Worm (Caenorhabditis elegans): ENCODE results near the gene nep-5.

Gene nep-5

DNA sequence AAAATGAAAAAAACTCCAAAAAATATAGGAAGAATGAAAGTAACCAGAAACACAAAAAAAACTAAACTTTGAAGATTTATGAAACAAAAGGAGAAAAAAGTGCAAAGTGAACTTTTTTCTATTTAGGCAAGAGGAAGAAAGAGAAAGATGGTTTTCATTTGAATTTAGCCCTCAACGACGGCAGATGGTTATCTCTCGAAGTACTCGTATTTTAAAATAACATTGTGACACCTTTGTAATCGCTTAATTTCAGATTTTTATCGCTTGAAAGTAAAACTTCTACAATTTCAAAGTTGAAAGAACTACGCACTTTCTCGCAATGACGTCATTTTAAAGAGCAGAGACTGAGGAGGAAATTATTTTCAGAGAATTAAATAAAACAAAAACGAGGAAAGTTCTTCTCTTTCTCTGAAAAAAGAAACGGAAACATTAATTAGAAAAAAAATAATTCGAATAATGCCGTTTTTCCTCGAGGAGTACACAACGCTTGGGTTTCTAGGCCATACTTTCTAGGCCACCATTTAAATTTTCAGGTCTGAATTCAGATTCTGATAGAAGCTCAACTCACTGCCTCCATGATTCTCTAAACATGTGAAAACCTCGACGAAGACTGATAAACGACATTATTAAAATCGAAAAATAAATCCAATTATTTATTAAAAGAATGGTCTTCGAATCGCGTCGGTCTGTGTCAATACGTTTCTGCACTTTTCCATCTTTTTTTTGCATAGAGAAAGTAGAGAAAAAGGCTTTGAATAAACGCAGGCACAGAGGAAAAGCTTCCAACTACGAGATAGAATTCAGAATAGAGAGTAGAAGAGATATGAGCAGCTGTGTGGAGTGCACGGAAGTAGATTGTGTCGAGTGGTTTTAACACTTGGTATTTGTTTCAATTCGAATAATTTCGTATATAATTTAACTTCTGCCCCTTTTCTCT is 23.7 kb downstream of the nep-5 start (continued):
- TF ChIP-seq ama-1 (optimal IDR thresholded peaks at IDR 0.05), result no peak
- peak; percentile 15 for TF ChIP-seq elt-2 (tag; optimal IDR thresholded peaks at IDR 0.05)
- TF ChIP-seq hlh-17 (GFP tag; optimal IDR thresholded peaks at IDR 0.05; ENCODE audit: borderline replicate concordance), result no peak
- peak; percentile 17 for TF ChIP-seq swsn-7 (tag; optimal IDR thresholded peaks at IDR 0.05)
- no peak for TF ChIP-seq fos-1 (tag; optimal IDR thresholded peaks at IDR 0.05)
- TF ChIP-seq jun-1 (tag; optimal IDR thresholded peaks at IDR 0.05), result no peak
- TF ChIP-seq mep-1 (tag; optimal IDR thresholded peaks at IDR 0.05), result peak; percentile 15
- peak; percentile 71 for TF ChIP-seq irx-1 (tag; optimal IDR thresholded peaks at IDR 0.05)
- TF ChIP-seq fkh-8 (tag; optimal IDR thresholded peaks at IDR 0.05), result peak; percentile 39
- peak; percentile 1 for TF ChIP-seq xbp-1 (tag; optimal IDR thresholded peaks at IDR 0.05)
- no peak for TF ChIP-seq elt-3 (tag; optimal IDR thresholded peaks at IDR 0.05)
- TF ChIP-seq nhr-28 (tag; optimal IDR thresholded peaks at IDR 0.05), result no peak
- peak; percentile 78 for TF ChIP-seq nhr-85 (tag)
- peak; percentile 71 for TF ChIP-seq lin-14 (GFP tag; optimal IDR thresholded peaks at IDR 0.05)
- TF ChIP-seq snu-23 (GFP tag; optimal IDR thresholded peaks at IDR 0.05), result peak; percentile 17
- TF ChIP-seq ets-5 (GFP tag; IDR thresholded peaks at IDR 0.05), result no peak
- TF ChIP-seq unc-62 (GFP tag; optimal IDR thresholded peaks at IDR 0.05), result no peak
- TF ChIP-seq aha-1 (tag; optimal IDR thresholded peaks at IDR 0.05), result no peak
- no peak for TF ChIP-seq sox-4 (tag; optimal IDR thresholded peaks at IDR 0.05)
- TF ChIP-seq nhr-11 (tag; optimal IDR thresholded peaks at IDR 0.05), result no peak
- TF ChIP-seq unc-98 (GFP tag; IDR thresholded peaks at IDR 0.05), result peak; percentile 61
- no peak for TF ChIP-seq hpl-2 (GFP tag; optimal IDR thresholded peaks at IDR 0.05)
- TF ChIP-seq pqm-1 (tag; optimal IDR thresholded peaks at IDR 0.05), result no peak
- peak; percentile 34 for TF ChIP-seq unc-86 (tag; optimal IDR thresholded peaks at IDR 0.05)
- TF ChIP-seq ceh-82 (tag; optimal IDR thresholded peaks at IDR 0.05), result peak in 1 of 3 experiments; percentile 5
- TF ChIP-seq dsc-1 (tag; optimal IDR thresholded peaks at IDR 0.05), result peak; percentile 55
- peak in 1 of 2 experiments; percentile 35 for TF ChIP-seq ztf-11 (tag; optimal IDR thresholded peaks at IDR 0.05)
- TF ChIP-seq lir-3 (tag; optimal IDR thresholded peaks at IDR 0.05; ENCODE audit: poor library complexity), result peak; percentile 54
- TF ChIP-seq dpl-1 (GFP tag; optimal IDR thresholded peaks at IDR 0.05), result peak in 1 of 3 experiments; percentile 39
- TF ChIP-seq hlh-4 (tag; optimal IDR thresholded peaks at IDR 0.05), result no peak

DNA sequence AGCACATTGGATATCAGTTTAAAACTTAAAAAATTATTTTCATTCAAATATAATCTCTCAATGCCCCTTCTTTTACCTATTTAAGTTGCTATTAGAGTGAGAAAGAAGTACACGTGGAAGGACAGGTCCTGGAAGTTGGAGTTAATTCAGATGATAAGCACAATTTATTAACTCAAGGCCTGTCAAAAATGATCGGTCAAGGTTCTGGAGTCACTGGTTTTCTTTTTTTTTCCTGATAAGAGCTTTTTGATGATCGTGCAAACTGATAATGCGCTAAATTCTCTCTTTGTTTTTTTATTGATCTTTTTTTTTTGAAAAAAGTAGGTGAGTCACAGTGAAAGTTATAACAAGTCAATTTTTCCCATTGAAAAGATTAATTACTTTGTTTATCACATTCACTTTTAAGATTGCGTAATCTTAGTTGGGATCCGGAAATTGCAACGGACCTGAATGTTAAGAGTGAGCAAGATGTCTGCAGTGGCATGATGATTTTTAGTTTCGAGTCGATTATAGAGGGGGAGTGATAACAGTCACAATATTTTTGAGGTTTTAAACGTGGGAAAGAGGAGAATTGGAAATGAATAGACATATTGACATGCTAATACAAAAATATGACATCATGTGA is 24.6 kb downstream of the nep-5 start:
- TF ChIP-seq elt-2 (tag; optimal IDR thresholded peaks at IDR 0.05) (peak; percentile 99), egl-13 (tag; optimal IDR thresholded peaks at IDR 0.05) (no peak), pqm-1 (tag; optimal IDR thresholded peaks at IDR 0.05) (peak; percentile 19), efl-1 (optimal IDR thresholded peaks at IDR 0.05) (no peak), efl-1 (GFP tag; optimal IDR thresholded peaks at IDR 0.05 in 1 of 2) (peak in 1 of 2 experiments; percentile 74), elt-3 (tag; optimal IDR thresholded peaks at IDR 0.05) (no peak), egl-27 (tag; optimal IDR thresholded peaks at IDR 0.05) (no peak), lir-3 (tag; optimal IDR thresholded peaks at IDR 0.05; ENCODE audit: poor library complexity) (no peak), mef-2 (tag; optimal IDR thresholded peaks at IDR 0.05) (no peak), fkh-4 (tag; optimal IDR thresholded peaks at IDR 0.05; ENCODE audit: borderline replicate concordance) (no peak), dpl-1 (GFP tag; optimal IDR thresholded peaks at IDR 0.05) (no peak), ets-5 (GFP tag; IDR thresholded peaks at IDR 0.05) (no peak), ztf-11 (tag; optimal IDR thresholded peaks at IDR 0.05) (no peak), swsn-7 (tag; optimal IDR thresholded peaks at IDR 0.05) (no peak), lin-35 (GFP tag; optimal IDR thresholded peaks at IDR 0.05) (peak in 1 of 2 experiments; percentile 35)

All from whole organism, L1 larva.